Fruit fly (Drosophila melanogaster) whole organism, embryonic: ENCODE data around the gene senju.

Source experiments
- CG10565 ChIP-seq: fragments of 200-800 bp; sonication (Bioruptor generic); optimal IDR thresholded peaks from 3 replicates; lab custom pipeline; 2016; ENCODE audit warnings: missing biosample characterization, mild to moderate bottlenecking, missing genetic modification characterization
- CG10654 ChIP-seq: fragments of 200-800 bp; sonication (Bioruptor generic); optimal IDR thresholded peaks from 2 replicates; lab custom pipeline; 2016; ENCODE audit warnings: missing biosample characterization, missing genetic modification characterization
- CG10979 ChIP-seq: fragments of 200-800 bp; sonication (Bioruptor generic); optimal IDR thresholded peaks from 2 replicates; lab custom pipeline; 2018; ENCODE audit warnings: missing biosample characterization, mild to moderate bottlenecking, missing genetic modification characterization, moderate library complexity
- CG11504 ChIP-seq: fragments of 200-800 bp; sonication (Bioruptor generic); optimal IDR thresholded peaks from 3 replicates; lab custom pipeline; 2019; ENCODE audit warnings: missing biosample characterization, mild to moderate bottlenecking, missing genetic modification characterization, moderate library complexity
- CG12236 ChIP-seq: fragments of 200-800 bp; sonication (Bioruptor generic); optimal IDR thresholded peaks from 2 replicates; lab custom pipeline; 2016; ENCODE audit warnings: missing biosample characterization, missing genetic modification characterization
- CG12744 ChIP-seq: fragments of 200-800 bp; sonication (Bioruptor generic); optimal IDR thresholded peaks from 2 replicates; lab custom pipeline; 2016; ENCODE audit warnings: missing biosample characterization, missing genetic modification characterization
- CG1603 ChIP-seq: fragments of 200-800 bp; sonication (Bioruptor generic); optimal IDR thresholded peaks from 2 replicates; lab custom pipeline; 2019; ENCODE audit warnings: missing biosample characterization, mild to moderate bottlenecking, missing genetic modification characterization, moderate library complexity
- CG16863 ChIP-seq: fragments of 200-800 bp; sonication (Bioruptor generic); optimal IDR thresholded peaks from 3 replicates; lab custom pipeline; 2016; ENCODE audit warnings: missing biosample characterization, missing genetic modification characterization
- CG18011 ChIP-seq: fragments of 200-800 bp; sonication (Bioruptor generic); optimal IDR thresholded peaks from 2 replicates; lab custom pipeline; 2017; ENCODE audit warnings: missing biosample characterization, missing genetic modification characterization, mild to moderate bottlenecking, moderate library complexity, missing genotype
- CG18599 ChIP-seq: fragments of 200-800 bp; sonication (Bioruptor generic); optimal IDR thresholded peaks from 3 replicates; lab custom pipeline; 2017; ENCODE audit warnings: missing biosample characterization, missing genetic modification characterization, mild to moderate bottlenecking, moderate library complexity, missing genetic modification reagents
- CG18764 ChIP-seq: fragments of 200-800 bp; sonication (Bioruptor generic); optimal IDR thresholded peaks from 3 replicates; lab custom pipeline; 2016; ENCODE audit warnings: missing biosample characterization, missing genetic modification characterization
- CG2678 ChIP-seq: fragments of 200-800 bp; sonication (Bioruptor generic); optimal IDR thresholded peaks from 3 replicates; lab custom pipeline; 2019; ENCODE audit warnings: missing biosample characterization, mild to moderate bottlenecking, missing genetic modification characterization, moderate library complexity
- CG2712 ChIP-seq: fragments of 200-800 bp; optimal IDR thresholded peaks from 3 replicates; lab custom pipeline; 2019; ENCODE audit warnings: missing biosample characterization, mild to moderate bottlenecking, missing genetic modification characterization, moderate library complexity
- CG30431 ChIP-seq: fragments of 200-800 bp; sonication (Bioruptor generic); optimal IDR thresholded peaks from 2 replicates; lab custom pipeline; 2017; ENCODE audit warnings: missing biosample characterization, missing genetic modification characterization
- CG33557 ChIP-seq: fragments of 200-800 bp; sonication (Bioruptor generic); optimal IDR thresholded peaks from 2 replicates; lab custom pipeline; 2019; ENCODE audit warnings: missing biosample characterization, mild to moderate bottlenecking, missing genetic modification characterization, moderate library complexity
- CG3847 ChIP-seq: fragments of 200-800 bp; sonication (Bioruptor generic); IDR thresholded peaks from 2 replicates; pipeline ENCODE4 v1.3.6; 2022; ENCODE audit warnings: missing biosample characterization, missing genetic modification characterization
- CG4404 ChIP-seq: fragments of 200-800 bp; sonication (Bioruptor generic); IDR thresholded peaks from 2 replicates; pipeline ENCODE4 v1.3.6; 2022; ENCODE audit warnings: missing biosample characterization, missing genetic modification characterization
- CG8765 ChIP-seq: fragments of 200-800 bp; sonication (Bioruptor generic); IDR thresholded peaks from 2 replicates; pipeline ENCODE4 v1.3.6; 2022; ENCODE audit warnings: missing biosample characterization, missing genetic modification characterization
- CG9817 ChIP-seq: fragments of 200-800 bp; sonication (Bioruptor generic); optimal IDR thresholded peaks from 2 replicates; lab custom pipeline; 2018; ENCODE audit warnings: missing biosample characterization, mild to moderate bottlenecking, missing genetic modification characterization, moderate library complexity
- Camta ChIP-seq: fragments of 200-800 bp; sonication (Bioruptor generic); optimal IDR thresholded peaks from 2 replicates; lab custom pipeline; 2016; ENCODE audit warnings: missing biosample characterization, missing genetic modification characterization
- Hmr ChIP-seq: fragments of 200-800 bp; sonication (Bioruptor generic); optimal IDR thresholded peaks from 3 replicates; lab custom pipeline; 2017; ENCODE audit warnings: mild to moderate bottlenecking, missing biosample characterization, missing genetic modification reagents, missing genetic modification characterization
- Kr ChIP-seq: fragments of 200-800 bp; sonication (Bioruptor generic); optimal IDR thresholded peaks from 2 replicates; lab custom pipeline; 2017; ENCODE audit warnings: missing biosample characterization, mild to moderate bottlenecking, missing genetic modification characterization
- Mad ChIP-seq: fragments of 200-800 bp; sonication (Bioruptor generic); optimal IDR thresholded peaks from 2 replicates; lab custom pipeline; 2016; ENCODE audit warnings: missing biosample characterization, missing genetic modification characterization
- Med ChIP-seq: fragments of 200-800 bp; sonication (Bioruptor generic); peaks from one replicate; lab custom pipeline; 2016; ENCODE audit warnings: missing biosample characterization, missing genetic modification characterization, mild to moderate bottlenecking, inconsistent platforms, moderate library complexity
- Mes4 ChIP-seq: fragments of 200-800 bp; sonication (Bioruptor generic); optimal IDR thresholded peaks from 2 replicates; lab custom pipeline; 2016; ENCODE audit warnings: missing biosample characterization, missing genetic modification characterization
- NC2β ChIP-seq: fragments of 200-800 bp; sonication (Bioruptor generic); optimal IDR thresholded peaks from 2 replicates; lab custom pipeline; 2016; ENCODE audit warnings: missing biosample characterization, missing genetic modification characterization
- PHDP ChIP-seq: fragments of 200-800 bp; sonication (Bioruptor generic); optimal IDR thresholded peaks from 3 replicates; lab custom pipeline; 2018; ENCODE audit warnings: missing biosample characterization, mild to moderate bottlenecking, missing genetic modification characterization, moderate library complexity
- Pdp1 ChIP-seq, 2 experiments: fragments of 200-800 bp; sonication (Bioruptor generic); optimal IDR thresholded peaks; 3 replicates each; lab custom pipeline; 2016; ENCODE audit warnings: missing biosample characterization in 2 of 2, missing genetic modification characterization in 2 of 2, mild to moderate bottlenecking in 1 of 2, moderate library complexity in 1 of 2
- Xbp1 ChIP-seq: fragments of 200-800 bp; sonication (Bioruptor generic); optimal IDR thresholded peaks from 3 replicates; lab custom pipeline; 2016; ENCODE audit warnings: missing biosample characterization, mild to moderate bottlenecking, missing genetic modification characterization
- ab ChIP-seq: fragments of 200-800 bp; sonication (Bioruptor generic); optimal IDR thresholded peaks from 2 replicates; lab custom pipeline; 2016; ENCODE audit warnings: missing biosample characterization, missing genetic modification characterization
- ac ChIP-seq: fragments of 200-800 bp; sonication (Bioruptor generic); optimal IDR thresholded peaks from 3 replicates; lab custom pipeline; 2017; ENCODE audit warnings: missing biosample characterization, mild to moderate bottlenecking, missing genetic modification characterization
- aop ChIP-seq: fragments of 200-800 bp; sonication (Bioruptor generic); IDR thresholded peaks from 2 replicates; pipeline ENCODE4 v1.3.6; 2022; ENCODE audit warnings: missing biosample characterization, missing genetic modification characterization
- bcd ChIP-seq: fragments of 200-800 bp; sonication (Bioruptor generic); optimal IDR thresholded peaks from 2 replicates; lab custom pipeline; 2017; ENCODE audit warnings: missing biosample characterization, mild to moderate bottlenecking, missing genetic modification characterization
- dm ChIP-seq: fragments of 200-800 bp; sonication (Bioruptor generic); optimal IDR thresholded peaks from 3 replicates; lab custom pipeline; 2016; ENCODE audit warnings: missing biosample characterization, missing genetic modification characterization
- ems ChIP-seq: fragments of 200-800 bp; sonication (Bioruptor generic); optimal IDR thresholded peaks from 3 replicates; lab custom pipeline; 2016; ENCODE audit warnings: missing biosample characterization, missing genetic modification characterization
- gcm2 ChIP-seq: fragments of 200-800 bp; sonication (Bioruptor generic); optimal IDR thresholded peaks from 2 replicates; lab custom pipeline; 2016; ENCODE audit warnings: missing biosample characterization, missing genetic modification characterization
- her ChIP-seq: fragments of 200-800 bp; sonication (Bioruptor generic); optimal IDR thresholded peaks from 2 replicates; lab custom pipeline; 2016; ENCODE audit warnings: missing biosample characterization, missing genetic modification characterization
- inv ChIP-seq: fragments of 200-800 bp; sonication (Bioruptor generic); IDR thresholded peaks from 2 replicates; pipeline ENCODE4 v1.3.6; 2022; ENCODE audit warnings: missing biosample characterization, missing genetic modification characterization; ENCODE audit not compliant: partially characterized antibody
- luna ChIP-seq: fragments of 200-800 bp; sonication (Bioruptor generic); optimal IDR thresholded peaks from 2 replicates; lab custom pipeline; 2016; ENCODE audit warnings: missing biosample characterization, missing genetic modification characterization
- nerfin-1 ChIP-seq: fragments of 200-800 bp; sonication (Bioruptor generic); optimal IDR thresholded peaks from 3 replicates; lab custom pipeline; 2019; ENCODE audit warnings: missing biosample characterization, mild to moderate bottlenecking, missing genetic modification characterization, moderate library complexity
- otp ChIP-seq: fragments of 200-800 bp; sonication (Bioruptor generic); IDR thresholded peaks from 3 replicates; pipeline ENCODE4, ENCODE4 v1.3.6; 2022; ENCODE audit warnings: missing biosample characterization, missing genetic modification characterization
- peb ChIP-seq: fragments of 200-800 bp; sonication (Bioruptor generic); IDR thresholded peaks from 2 replicates; pipeline ENCODE4 v1.3.6; 2022; ENCODE audit warnings: missing biosample characterization, missing genetic modification characterization
- pum ChIP-seq: fragments of 200-800 bp; sonication (Bioruptor generic); optimal IDR thresholded peaks from 2 replicates; lab custom pipeline; 2016; ENCODE audit warnings: missing biosample characterization, missing genetic modification characterization
- repo ChIP-seq: fragments of 200-800 bp; sonication (Bioruptor generic); optimal IDR thresholded peaks from 2 replicates; lab custom pipeline; 2016; ENCODE audit warnings: missing biosample characterization, missing genetic modification characterization
- row ChIP-seq: fragments of 200-800 bp; sonication (Bioruptor generic); IDR thresholded peaks from 3 replicates; pipeline ENCODE4 v1.3.6; 2022; ENCODE audit warnings: missing biosample characterization, missing genetic modification characterization
- salm ChIP-seq: fragments of 200-800 bp; sonication (Bioruptor generic); optimal IDR thresholded peaks from 2 replicates; lab custom pipeline; 2018; ENCODE audit warnings: missing biosample characterization, mild to moderate bottlenecking, missing genetic modification characterization
- schlank ChIP-seq: fragments of 200-800 bp; sonication (Bioruptor generic); optimal IDR thresholded peaks from 2 replicates; lab custom pipeline; 2018; ENCODE audit warnings: missing biosample characterization, mild to moderate bottlenecking, missing genetic modification characterization
- shn ChIP-seq: fragments of 200-800 bp; sonication (Bioruptor generic); optimal IDR thresholded peaks from 3 replicates; lab custom pipeline; 2016; ENCODE audit warnings: missing biosample characterization, missing genetic modification characterization
- sisA ChIP-seq: fragments of 200-800 bp; sonication (Bioruptor generic); IDR thresholded peaks from 2 replicates; pipeline ENCODE4 v1.3.6; 2022; ENCODE audit warnings: missing biosample characterization, missing genetic modification characterization
- tgo ChIP-seq: fragments of 200-800 bp; sonication (Bioruptor generic); IDR thresholded peaks from 3 replicates; pipeline ENCODE4 v1.3.6; 2022; ENCODE audit warnings: missing biosample characterization, missing genetic modification characterization
- zen2 ChIP-seq: fragments of 200-800 bp; sonication (Bioruptor generic); IDR thresholded peaks from 3 replicates; pipeline ENCODE4 v1.3.6; 2022; ENCODE audit warnings: missing biosample characterization, missing genetic modification characterization; ENCODE audit not compliant: partially characterized antibody

The senju gene

DNA sequence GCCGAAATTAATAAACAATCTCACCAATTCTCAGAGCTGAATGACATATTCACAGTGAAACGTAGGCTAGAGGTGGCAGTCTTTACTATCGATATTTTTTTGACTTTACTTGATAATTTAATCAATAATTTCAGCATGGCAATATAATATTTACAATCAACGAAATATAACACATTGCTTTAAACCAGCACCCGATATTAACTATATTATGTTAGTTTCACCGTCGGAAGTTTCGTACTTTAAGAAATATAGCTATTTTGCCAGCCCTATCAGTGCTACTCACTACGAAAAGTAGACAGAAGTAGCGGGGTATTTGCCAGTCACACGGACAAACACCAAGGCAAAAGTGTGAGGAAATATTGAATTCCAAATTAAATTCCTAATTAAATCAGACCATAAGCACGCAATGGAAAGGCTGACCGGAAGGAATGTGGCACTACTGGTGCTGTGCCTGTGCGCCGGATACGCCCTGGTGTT, 41.8 kb upstream of the senju start, which contains the start of the genes CG31917, Tfb5 and SelT (continued):
- TF ChIP-seq CG12236 (GFP tag; lab: Kevin White, UChicago) (no peak), aop (GFP tag; lab: Robert Waterston, UW) (no peak), Kr (no peak), her (GFP tag; lab: Kevin White, UChicago) (peak; percentile 24), Mad (GFP tag; lab: Kevin White, UChicago) (peak; percentile 40), otp (no peak), NC2β (GFP tag; lab: Kevin White, UChicago) (peak; percentile 68), CG18764 (GFP tag; lab: Kevin White, UChicago) (no peak), row (peak; percentile 95), luna (GFP tag; lab: Kevin White, UChicago) (no peak), CG2712 (tag; lab: Kevin White, UChicago) (peak; percentile 73), tgo (GFP tag; lab: Robert Waterston, UW) (peak; percentile 43; the same call in 1 of the 3 replicates), dm (GFP tag; lab: Kevin White, UChicago) (peak; percentile 62), Med (GFP tag; lab: Kevin White, UChicago) (peak; percentile 92), CG1603 (peak; percentile 75), sisA (peak; percentile 59; the same call in 1 of the 2 replicates), CG4404 (GFP tag; lab: Robert Waterston, UW) (no peak), CG33557 (GFP tag; lab: Kevin White, UChicago) (peak; percentile 56), Hmr (GFP tag; lab: Kevin White, UChicago) (peak; percentile 73), shn (GFP tag; lab: Kevin White, UChicago) (peak; percentile 49), peb (GFP tag; lab: Robert Waterston, UW) (no peak), CG10654 (GFP tag; lab: Kevin White, UChicago) (no peak), schlank (tag; lab: Kevin White, UChicago) (peak; percentile 3), ab (GFP tag; lab: Kevin White, UChicago) (no peak), Mes4 (GFP tag; lab: Kevin White, UChicago) (no peak), zen2 (GFP tag; lab: Robert Waterston, UW) (peak; percentile 28; the same call in 2 of the 3 replicates), nerfin-1 (tag; lab: Kevin White, UChicago) (peak; percentile 45), Camta (GFP tag; lab: Kevin White, UChicago) (no peak), pum (GFP tag; lab: Kevin White, UChicago) (peak; percentile 15), CG11504 (tag; lab: Kevin White, UChicago) (peak; percentile 65), CG12744 (peak; percentile 40), CG16863 (GFP tag; lab: Kevin White, UChicago) (peak; percentile 57), CG10565 (GFP tag; lab: Kevin White, UChicago) (no peak), CG18011 (GFP tag; lab: Kevin White, UChicago) (no peak), CG18599 (GFP tag; lab: Kevin White, UChicago) (peak; percentile 43), CG3847 (GFP tag; lab: Robert Waterston, UW) (peak; percentile 58), CG10979 (peak; percentile 39), PHDP (tag; lab: Kevin White, UChicago) (peak; percentile 68), CG30431 (GFP tag; lab: Kevin White, UChicago) (no peak), Pdp1 (GFP tag; optimal IDR thresholded peaks at IDR 0.05; lab: Kevin White, UChicago) (peak; percentile 52 to 54), repo (GFP tag; lab: Kevin White, UChicago) (peak; percentile 35), salm (peak; percentile 10), CG9817 (tag; lab: Kevin White, UChicago) (peak; percentile 75), CG2678 (tag; lab: Kevin White, UChicago) (no peak), ems (GFP tag; lab: Kevin White, UChicago) (peak; percentile 8), Xbp1 (GFP tag; lab: Kevin White, UChicago) (peak; percentile 65), bcd (peak; percentile 32), ac (GFP tag; lab: Kevin White, UChicago) (no peak), CG8765 (no peak), gcm2 (GFP tag; lab: Kevin White, UChicago) (no peak), inv (peak; percentile 71)
